Worm (Caenorhabditis elegans): ENCODE measurements around the gene C08F1.12.

- no peak for TF ChIP-seq nhr-28 (tag; optimal IDR thresholded peaks at IDR 0.05)
- no peak for TF ChIP-seq unc-62 (GFP tag; optimal IDR thresholded peaks at IDR 0.05)
- TF ChIP-seq nhr-76 (tag; optimal IDR thresholded peaks at IDR 0.05), result no peak
- TF ChIP-seq sem-2 (GFP tag; optimal IDR thresholded peaks at IDR 0.05), result no peak
- no peak for TF ChIP-seq lin-13 (tag; optimal IDR thresholded peaks at IDR 0.05)
- TF ChIP-seq pha-4 (tag; optimal IDR thresholded peaks at IDR 0.05), result no peak
- no peak for TF ChIP-seq snpc-4 (tag; optimal IDR thresholded peaks at IDR 0.05)
- no peak for TF ChIP-seq ztf-11 (tag; optimal IDR thresholded peaks at IDR 0.05)
- TF ChIP-seq ces-1 (GFP tag; optimal IDR thresholded peaks at IDR 0.05), result no peak
- TF ChIP-seq M03D4.4 (tag; optimal IDR thresholded peaks at IDR 0.05), result no peak
- no peak for TF ChIP-seq mep-1 (tag; optimal IDR thresholded peaks at IDR 0.05)
- no peak for TF ChIP-seq elt-3 (tag; optimal IDR thresholded peaks at IDR 0.05)
- no peak for TF ChIP-seq unc-39 (tag; optimal IDR thresholded peaks at IDR 0.05)
- TF ChIP-seq ceh-83 (GFP tag; optimal IDR thresholded peaks at IDR 0.05), result no peak
Observed at ce11 chrII:1782474-1782873, 23.8 kb downstream of the C08F1.12 start, which contains the start of gene math-4.

Data from whole organism, mixed stage, embryonic.